Worm (Caenorhabditis elegans) whole organism, L4 larva: ENCODE results near the gene grl-4.

Experiments used
- aly-2 ChIP-seq: sonication (generic microtip); optimal IDR thresholded peaks from 2 replicates; lab custom pipeline; 2018; ENCODE audit warnings: missing biosample characterization, missing genetic modification characterization
- ces-1 ChIP-seq: fragments of 150-350 bp; sonication (generic microtip); optimal IDR thresholded peaks from 4 replicates; lab custom pipeline; 2014; ENCODE audit warnings: missing biosample characterization, missing genetic modification reagents, missing genetic modification characterization
- egl-43 ChIP-seq: fragments of 200-800 bp; sonication (Bioruptor generic); IDR thresholded peaks from 2 replicates; pipeline ENCODE4 v1.3.6; 2022; ENCODE audit warnings: missing genetic modification reagents, missing genetic modification characterization, missing compliant biosample characterization
- fkh-10 ChIP-seq: fragments of 150-350 bp; optimal IDR thresholded peaks from 2 replicates; lab custom pipeline; 2014; ENCODE audit warnings: missing biosample characterization, missing genetic modification reagents, missing genetic modification characterization
- fos-1 ChIP-seq: fragments of 150-350 bp; optimal IDR thresholded peaks from 2 replicates; lab custom pipeline; 2014; ENCODE audit warnings: missing biosample characterization, missing genetic modification characterization
- nhr-10 ChIP-seq: fragments of 150-350 bp; optimal IDR thresholded peaks from 2 replicates; lab custom pipeline; 2014; ENCODE audit warnings: missing biosample characterization, missing genetic modification characterization
- tag-97 ChIP-seq: fragments of 200-800 bp; sonication (Bioruptor generic); IDR thresholded peaks from 2 replicates; pipeline ENCODE4 v1.3.6; 2022; ENCODE audit warnings: missing genetic modification characterization, missing compliant biosample characterization
- zip-11 ChIP-seq: fragments of 200-800 bp; sonication (Bioruptor generic); IDR thresholded peaks from 2 replicates; pipeline ENCODE4 v1.3.6; 2022; ENCODE audit warnings: missing genetic modification characterization, missing compliant biosample characterization

DNA sequence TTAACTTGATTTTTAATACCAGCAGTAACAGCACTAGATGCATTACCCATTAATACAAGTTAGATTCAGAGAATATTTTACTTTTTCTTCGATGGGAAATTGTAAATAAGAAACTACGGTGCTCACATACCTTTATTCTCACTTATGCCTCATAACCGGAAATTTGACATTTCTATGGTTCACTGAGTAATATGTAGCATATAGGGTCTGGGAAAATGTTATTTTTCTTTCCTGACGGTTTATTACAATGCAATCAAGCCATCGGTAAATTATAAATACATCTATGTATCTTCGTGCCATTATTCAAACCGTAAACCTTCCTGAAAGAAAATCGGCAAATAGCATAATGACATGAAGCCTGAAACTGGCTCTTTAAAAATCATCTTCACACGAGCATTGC is 22.1 kb upstream of the grl-4 start, which contains the start of gene ocr-4:
- TF ChIP-seq egl-43 (GFP tag; lab: Robert Waterston, UW) (no peak), aly-2 (no peak), fos-1 (tag; lab: Kevin White, UChicago) (no peak), zip-11 (GFP tag; lab: Robert Waterston, UW) (no peak), nhr-10 (no peak), fkh-10 (GFP tag; lab: Kevin White, UChicago) (no peak), tag-97 (GFP tag; lab: Robert Waterston, UW) (no peak), ces-1 (GFP tag; lab: Kevin White, UChicago) (no peak)
